Worm (Caenorhabditis elegans): Measurements from ENCODE around the gene F38H4.3.

The F38H4.3 gene

ce11 chrIV:11842121-11842520 lies at the start of gene F38H4.3:
Gene F38H4.3, plus strand, starts transcription at chrIV:11842421.
- peak; percentile 56 for TF ChIP-seq pha-4 (tag; optimal IDR thresholded peaks at IDR 0.05)
- TF ChIP-seq nhr-76 (tag; optimal IDR thresholded peaks at IDR 0.05): no peak
- no peak for TF ChIP-seq nhr-12 (tag; optimal IDR thresholded peaks at IDR 0.05)

ce11 chrIV:11792495-11792894 lies 49.7 kb upstream of the F38H4.3 start, which contains the start of gene H01G02.3:
Gene H01G02.3, minus strand, starts transcription at chrIV:11792595.
- TF ChIP-seq zag-1 (tag; optimal IDR thresholded peaks at IDR 0.05) (no peak), sea-2 (GFP tag; optimal IDR thresholded peaks at IDR 0.05) (no peak), ama-1 (optimal IDR thresholded peaks at IDR 0.05) (no peak), nhr-25 (tag; optimal IDR thresholded peaks at IDR 0.05) (no peak), mdl-1 (tag; optimal IDR thresholded peaks at IDR 0.05) (no peak), nhr-43 (tag; optimal IDR thresholded peaks at IDR 0.05; ENCODE audit: poor library complexity, severe bottlenecking) (no peak), unc-62 (GFP tag; optimal IDR thresholded peaks at IDR 0.05) (no peak), snpc-4 (tag; optimal IDR thresholded peaks at IDR 0.05) (no peak), elt-3 (tag; optimal IDR thresholded peaks at IDR 0.05) (no peak)

ce11 chrIV:11793170-11793569 lies 49.1 kb upstream of the F38H4.3 start:
- TF ChIP-seq lin-39 (tag; optimal IDR thresholded peaks at IDR 0.05) (peak; percentile 67), hmg-11 (tag; optimal IDR thresholded peaks at IDR 0.05) (peak; percentile 16), lin-15B (tag; optimal IDR thresholded peaks at IDR 0.05) (no peak), pqm-1 (tag; optimal IDR thresholded peaks at IDR 0.05) (no peak), pha-4 (tag; optimal IDR thresholded peaks at IDR 0.05) (no peak), fkh-10 (GFP tag; optimal IDR thresholded peaks at IDR 0.05) (peak; percentile 32), jun-1 (tag; optimal IDR thresholded peaks at IDR 0.05) (no peak), nfya-1 (tag; optimal IDR thresholded peaks at IDR 0.05; ENCODE audit: insufficient read depth) (peak; percentile 76), ama-1 (optimal IDR thresholded peaks at IDR 0.05) (no peak), ztf-4 (tag; optimal IDR thresholded peaks at IDR 0.05) (no peak), snpc-4 (tag; optimal IDR thresholded peaks at IDR 0.05) (no peak), fos-1 (tag; optimal IDR thresholded peaks at IDR 0.05) (no peak)

ce11 chrIV:11795964-11796363 lies 46.3 kb upstream of the F38H4.3 start:
- TF ChIP-seq pqm-1 (tag; optimal IDR thresholded peaks at IDR 0.05): no peak
- no peak for TF ChIP-seq unc-62 (GFP tag; optimal IDR thresholded peaks at IDR 0.05)
- TF ChIP-seq ztf-4 (tag; optimal IDR thresholded peaks at IDR 0.05): no peak

ce11 chrIV:11796818-11797217 lies 45.4 kb upstream of the F38H4.3 start:
- no peak for TF ChIP-seq ztf-4 (tag; optimal IDR thresholded peaks at IDR 0.05)
- TF ChIP-seq fkh-10 (GFP tag; optimal IDR thresholded peaks at IDR 0.05): peak; percentile 75

ce11 chrIV:11799240-11799639 lies 43.0 kb upstream of the F38H4.3 start:
- TF ChIP-seq elt-1 (tag; optimal IDR thresholded peaks at IDR 0.05) (no peak), egl-5 (tag; optimal IDR thresholded peaks at IDR 0.05) (peak; percentile 69)

- TF ChIP-seq aly-2 (tag; optimal IDR thresholded peaks at IDR 0.05) (no peak), unc-39 (tag; optimal IDR thresholded peaks at IDR 0.05) (no peak), elt-2 (tag; optimal IDR thresholded peaks at IDR 0.05) (no peak), mdl-1 (tag; optimal IDR thresholded peaks at IDR 0.05) (no peak), nhr-77 (tag; optimal IDR thresholded peaks at IDR 0.05) (no peak), nhr-23 (tag; optimal IDR thresholded peaks at IDR 0.05) (no peak), nhr-43 (tag; optimal IDR thresholded peaks at IDR 0.05; ENCODE audit: poor library complexity, severe bottlenecking) (no peak), nhr-12 (tag; optimal IDR thresholded peaks at IDR 0.05) (no peak), ceh-28 (tag; optimal IDR thresholded peaks at IDR 0.05) (no peak), nhr-67 (tag; optimal IDR thresholded peaks at IDR 0.05) (no peak), zag-1 (tag; optimal IDR thresholded peaks at IDR 0.05) (no peak), ceh-9 (tag; optimal IDR thresholded peaks at IDR 0.05) (no peak), tbx-2 (tag; optimal IDR thresholded peaks at IDR 0.05) (no peak), R02D3.7 (tag; optimal IDR thresholded peaks at IDR 0.05) (no peak), eor-1 (tag; optimal IDR thresholded peaks at IDR 0.05) (no peak)
Observed at ce11 chrIV:11801078-11801477, 41.1 kb upstream of the F38H4.3 start, which contains the start of gene dyf-18. Gene dyf-18, minus strand, starts transcription at chrIV:11801178.
